Fruit fly (Drosophila melanogaster) whole organism, embryonic: Measurements from ENCODE around the gene CG8112.

Experiments
- Adf1 ChIP-seq: fragments of 200-800 bp; sonication (Bioruptor generic); IDR thresholded peaks from 2 replicates; pipeline ENCODE4 v1.3.6; 2022; ENCODE audit warnings: missing biosample characterization, missing genetic modification characterization
- Atf3 ChIP-seq: fragments of 200-800 bp; sonication (Bioruptor generic); optimal IDR thresholded peaks from 3 replicates; lab custom pipeline; 2016; ENCODE audit warnings: missing biosample characterization, missing genetic modification characterization
- CG10321 ChIP-seq: fragments of 200-800 bp; sonication (Bioruptor generic); IDR thresholded peaks from 2 replicates; pipeline ENCODE4 v1.3.6; 2022; ENCODE audit warnings: missing biosample characterization, missing genetic modification characterization
- CG11398 ChIP-seq: fragments of 200-800 bp; sonication (Bioruptor generic); optimal IDR thresholded peaks from 2 replicates; lab custom pipeline; 2016; ENCODE audit warnings: missing biosample characterization, missing genetic modification characterization
- CG11723 ChIP-seq: fragments of 200-800 bp; sonication (Bioruptor generic); optimal IDR thresholded peaks from 2 replicates; lab custom pipeline; 2017; ENCODE audit warnings: missing biosample characterization, mild to moderate bottlenecking, missing genetic modification characterization
- CG12219 ChIP-seq: fragments of 200-800 bp; sonication (Bioruptor generic); optimal IDR thresholded peaks from 3 replicates; lab custom pipeline; 2018; ENCODE audit warnings: missing biosample characterization, mild to moderate bottlenecking, missing genetic modification characterization
- CG12659 ChIP-seq: fragments of 200-800 bp; sonication (Bioruptor generic); optimal IDR thresholded peaks from 3 replicates; lab custom pipeline; 2017; ENCODE audit warnings: mild to moderate bottlenecking, missing biosample characterization, missing genetic modification reagents, missing genetic modification characterization
- CG13424 ChIP-seq: fragments of 200-800 bp; sonication (Bioruptor generic); optimal IDR thresholded peaks from 2 replicates; lab custom pipeline; 2019; ENCODE audit warnings: missing biosample characterization, mild to moderate bottlenecking, missing genetic modification characterization, moderate library complexity
- CG14710 ChIP-seq: fragments of 200-800 bp; sonication (Bioruptor generic); optimal IDR thresholded peaks from 3 replicates; lab custom pipeline; 2019; ENCODE audit warnings: missing biosample characterization, mild to moderate bottlenecking, missing genetic modification characterization, moderate library complexity
- CG31365 ChIP-seq: fragments of 200-800 bp; sonication (Bioruptor generic); optimal IDR thresholded peaks from 2 replicates; lab custom pipeline; 2018; ENCODE audit warnings: missing biosample characterization, mild to moderate bottlenecking, missing genetic modification characterization
- CG3995 ChIP-seq: fragments of 200-800 bp; sonication (Bioruptor generic); optimal IDR thresholded peaks from 3 replicates; lab custom pipeline; 2016; ENCODE audit warnings: missing biosample characterization, missing genetic modification characterization
- CG4424 ChIP-seq: fragments of 200-800 bp; sonication (Bioruptor generic); optimal IDR thresholded peaks from 3 replicates; lab custom pipeline; 2016; ENCODE audit warnings: missing biosample characterization, missing genetic modification characterization
- CG6272 ChIP-seq: fragments of 200-800 bp; sonication (Bioruptor generic); IDR thresholded peaks from 2 replicates; pipeline ENCODE4 v1.3.6; 2022; ENCODE audit warnings: missing biosample characterization, missing genetic modification characterization
- CG6654 ChIP-seq: fragments of 200-800 bp; sonication (Bioruptor generic); optimal IDR thresholded peaks from 2 replicates; lab custom pipeline; 2017; ENCODE audit warnings: missing biosample characterization, mild to moderate bottlenecking, missing genetic modification characterization
- CG6765 ChIP-seq: fragments of 200-800 bp; sonication (Bioruptor generic); optimal IDR thresholded peaks from 3 replicates; lab custom pipeline; 2017; ENCODE audit warnings: missing biosample characterization, mild to moderate bottlenecking, missing genetic modification characterization
- CG6854 ChIP-seq: fragments of 200-800 bp; sonication (Bioruptor generic); optimal IDR thresholded peaks from 3 replicates; lab custom pipeline; 2017; ENCODE audit warnings: missing biosample characterization, mild to moderate bottlenecking, missing genetic modification characterization
- CrebB ChIP-seq: fragments of 200-800 bp; sonication (Bioruptor generic); optimal IDR thresholded peaks from 3 replicates; lab custom pipeline; 2018; ENCODE audit warnings: missing biosample characterization, mild to moderate bottlenecking, missing genetic modification characterization
- Dll ChIP-seq: fragments of 200-800 bp; sonication (Bioruptor generic); IDR thresholded peaks from 4 replicates; pipeline ENCODE4 v1.3.6; 2022; ENCODE audit warnings: missing biosample characterization, missing genetic modification characterization; ENCODE audit not compliant: partially characterized antibody
- E2f1 ChIP-seq: fragments of 200-800 bp; sonication (Bioruptor generic); IDR thresholded peaks from 2 replicates; pipeline ENCODE4 v1.3.6; 2022; ENCODE audit warnings: missing biosample characterization, missing genetic modification characterization
- ERR ChIP-seq: fragments of 200-800 bp; sonication (Bioruptor generic); optimal IDR thresholded peaks from 2 replicates; lab custom pipeline; 2016; ENCODE audit warnings: missing biosample characterization, missing genetic modification characterization
- Ets97D ChIP-seq: fragments of 200-800 bp; sonication (Bioruptor generic); optimal IDR thresholded peaks from 3 replicates; lab custom pipeline; 2016; ENCODE audit warnings: missing biosample characterization, missing genetic modification characterization
- Fer1 ChIP-seq: fragments of 200-800 bp; sonication (Bioruptor generic); optimal IDR thresholded peaks from 2 replicates; lab custom pipeline; 2017; ENCODE audit warnings: missing biosample characterization, mild to moderate bottlenecking, missing genetic modification characterization
- Hey ChIP-seq: fragments of 200-800 bp; sonication (Bioruptor generic); optimal IDR thresholded peaks from 3 replicates; lab custom pipeline; 2018; ENCODE audit warnings: missing biosample characterization, mild to moderate bottlenecking, missing genetic modification characterization
- MBD-R2 ChIP-seq: fragments of 200-800 bp; sonication (Bioruptor generic); IDR thresholded peaks from 2 replicates; pipeline ENCODE4 v1.3.6; 2022; ENCODE audit warnings: missing biosample characterization, missing genetic modification characterization
- Myb ChIP-seq: fragments of 200-800 bp; sonication (Bioruptor generic); optimal IDR thresholded peaks from 2 replicates; lab custom pipeline; 2016; ENCODE audit warnings: missing biosample characterization, missing genetic modification characterization
- NC2β ChIP-seq: fragments of 200-800 bp; sonication (Bioruptor generic); optimal IDR thresholded peaks from 2 replicates; lab custom pipeline; 2016; ENCODE audit warnings: missing biosample characterization, missing genetic modification characterization
- Ravus ChIP-seq: fragments of 200-800 bp; sonication (Bioruptor generic); IDR thresholded peaks from 2 replicates; pipeline ENCODE4 v1.3.6; 2022; ENCODE audit warnings: missing biosample characterization, missing genetic modification characterization
- Spps ChIP-seq: fragments of 200-800 bp; sonication (Bioruptor generic); optimal IDR thresholded peaks from 2 replicates; lab custom pipeline; 2018; ENCODE audit warnings: missing biosample characterization, mild to moderate bottlenecking, missing genetic modification characterization
- Trl ChIP-seq, 3 experiments: fragments of >200 bp in 2 of 3; fragments of 200-800 bp in 1 of 3; sonication (Bioruptor generic) in 1 of 3; optimal IDR thresholded peaks; 2 replicates in 1 of 3; 3 replicates in 2 of 3; lab custom pipeline; 2016 to 2017; ENCODE audit warnings: missing biosample characterization in 1 of 3, missing genetic modification characterization in 1 of 3
- ash1 ChIP-seq: fragments of 200-800 bp; sonication (Bioruptor generic); optimal IDR thresholded peaks from 2 replicates; lab custom pipeline; 2018; ENCODE audit warnings: missing biosample characterization, mild to moderate bottlenecking, missing genetic modification characterization
- bbx ChIP-seq: fragments of 200-800 bp; sonication (Bioruptor generic); IDR thresholded peaks from 2 replicates; pipeline ENCODE4 v1.3.6; 2022; ENCODE audit warnings: missing biosample characterization, missing genetic modification characterization; ENCODE audit not compliant: partially characterized antibody
- chn ChIP-seq: fragments of 200-800 bp; sonication (Bioruptor generic); optimal IDR thresholded peaks from 2 replicates; lab custom pipeline; 2016; ENCODE audit warnings: missing biosample characterization, missing genetic modification characterization
- ci ChIP-seq: fragments of 200-800 bp; sonication (Bioruptor generic); IDR thresholded peaks from 3 replicates; pipeline ENCODE4 v1.3.6; 2022; ENCODE audit warnings: missing biosample characterization, missing genetic modification characterization
- dati ChIP-seq: fragments of 200-800 bp; sonication (Bioruptor generic); IDR thresholded peaks from 2 replicates; pipeline ENCODE4 v1.3.6; 2022; ENCODE audit warnings: missing biosample characterization, missing genetic modification characterization
- dimm ChIP-seq: fragments of 200-800 bp; sonication (Bioruptor generic); IDR thresholded peaks from 2 replicates; pipeline ENCODE4 v1.3.6; 2022; ENCODE audit warnings: missing biosample characterization, missing genetic modification characterization
- dpn ChIP-seq, 2 experiments: fragments of 200-800 bp; sonication (Bioruptor generic); optimal IDR thresholded peaks; 3 replicates each; lab custom pipeline; 2016; ENCODE audit warnings: missing biosample characterization in 2 of 2, missing genetic modification characterization in 2 of 2
- emc ChIP-seq: fragments of 200-800 bp; sonication (Bioruptor generic); optimal IDR thresholded peaks from 2 replicates; lab custom pipeline; 2016; ENCODE audit warnings: missing biosample characterization, missing genetic modification characterization
- grau ChIP-seq: fragments of 200-800 bp; optimal IDR thresholded peaks from 3 replicates; lab custom pipeline; 2019; ENCODE audit warnings: missing biosample characterization, mild to moderate bottlenecking, missing genetic modification characterization, moderate library complexity
- grn ChIP-seq: fragments of 200-800 bp; sonication (Bioruptor generic); optimal IDR thresholded peaks from 3 replicates; lab custom pipeline; 2017; ENCODE audit warnings: missing biosample characterization, missing genetic modification characterization
- gro ChIP-seq: fragments of 200-800 bp; sonication (Bioruptor generic); optimal IDR thresholded peaks from 2 replicates; lab custom pipeline; 2016; ENCODE audit warnings: missing biosample characterization, missing genetic modification characterization
- inv ChIP-seq: fragments of 200-800 bp; sonication (Bioruptor generic); IDR thresholded peaks from 2 replicates; pipeline ENCODE4 v1.3.6; 2022; ENCODE audit warnings: missing biosample characterization, missing genetic modification characterization; ENCODE audit not compliant: partially characterized antibody
- lab ChIP-seq: fragments of 200-800 bp; sonication (Bioruptor generic); optimal IDR thresholded peaks from 3 replicates; lab custom pipeline; 2017; ENCODE audit warnings: missing biosample characterization, missing genetic modification characterization, mild to moderate bottlenecking, moderate library complexity, missing genetic modification reagents
- luna ChIP-seq: fragments of 200-800 bp; sonication (Bioruptor generic); optimal IDR thresholded peaks from 2 replicates; lab custom pipeline; 2016; ENCODE audit warnings: missing biosample characterization, missing genetic modification characterization
- oc ChIP-seq: fragments of 200-800 bp; sonication (Bioruptor generic); optimal IDR thresholded peaks from 2 replicates; lab custom pipeline; 2018; ENCODE audit warnings: missing biosample characterization, mild to moderate bottlenecking, missing genetic modification characterization, moderate library complexity
- onecut ChIP-seq: fragments of 200-800 bp; sonication (Bioruptor generic); IDR thresholded peaks from 2 replicates; pipeline ENCODE4 v1.3.6; 2022; ENCODE audit warnings: missing biosample characterization, missing genetic modification characterization
- pan ChIP-seq, 4 experiments: fragments of >200 bp in 3 of 4; fragments of 200-800 bp in 1 of 4; sonication (Bioruptor generic) in 1 of 4; optimal IDR thresholded peaks in 3 of 4; IDR thresholded peaks in 1 of 4; 2 replicates each; pipeline versions ENCODE4 v1.3.6 to Lab custom; 2017 to 2022; ENCODE audit warnings: missing biosample characterization in 2 of 4, missing genetic modification characterization in 2 of 4, mixed read lengths in 1 of 4
- peb ChIP-seq: fragments of 200-800 bp; sonication (Bioruptor generic); IDR thresholded peaks from 2 replicates; pipeline ENCODE4 v1.3.6; 2022; ENCODE audit warnings: missing biosample characterization, missing genetic modification characterization
- pnt ChIP-seq: fragments of 200-800 bp; sonication (Bioruptor generic); optimal IDR thresholded peaks from 3 replicates; lab custom pipeline; 2016; ENCODE audit warnings: missing biosample characterization, missing genetic modification characterization
- toy ChIP-seq: fragments of 200-800 bp; sonication (Bioruptor generic); IDR thresholded peaks from 2 replicates; pipeline ENCODE4 v1.3.6; 2022; ENCODE audit warnings: missing biosample characterization, missing genetic modification characterization
- yki ChIP-seq: fragments of >200 bp; optimal IDR thresholded peaks from 3 replicates; lab custom pipeline; 2018
- z ChIP-seq: fragments of 200-800 bp; sonication (Bioruptor generic); IDR thresholded peaks from 3 replicates; pipeline ENCODE4 v1.3.6; 2022; ENCODE audit warnings: missing biosample characterization, missing genetic modification characterization

Gene CG8112

DNA sequence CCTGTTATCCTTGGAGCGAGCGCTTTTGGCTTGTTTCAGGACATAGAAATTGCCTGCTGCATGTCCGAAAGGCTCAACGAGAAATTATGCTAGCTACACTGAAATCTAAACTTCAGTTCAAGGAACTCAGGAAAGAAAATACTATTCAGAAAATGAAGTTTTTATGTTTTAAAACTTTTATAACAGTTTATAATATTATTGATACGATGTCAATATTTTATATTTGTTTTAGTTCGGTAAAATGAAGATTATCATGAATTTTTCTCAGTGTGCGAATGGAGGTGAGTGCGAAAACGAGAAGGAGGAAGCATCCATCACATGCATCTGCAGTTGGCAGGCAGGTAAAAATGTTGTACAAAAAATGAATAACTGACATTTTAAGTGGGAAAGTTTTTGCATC lies 33.6 kb downstream of the CG8112 start (continued):
- TF ChIP-seq Dll (GFP tag; lab: Robert Waterston, UW) = no peak
- no peak for TF ChIP-seq dati
- peak; percentile 73 for TF ChIP-seq grau (tag; lab: Kevin White, UChicago)
- TF ChIP-seq CG12659 (GFP tag; lab: Kevin White, UChicago) = peak; percentile 23
- TF ChIP-seq oc (tag; lab: Kevin White, UChicago) = peak; percentile 38
- TF ChIP-seq CG4424 = peak; percentile 59
- no peak for TF ChIP-seq CG11398
- TF ChIP-seq luna = no peak
- TF ChIP-seq lab (GFP tag; lab: Kevin White, UChicago) = peak; percentile 59
- peak; percentile 56; the same call in 1 of the 2 replicates for TF ChIP-seq E2f1 (GFP tag; lab: Robert Waterston, UW)
- TF ChIP-seq CG11723 (GFP tag; lab: Kevin White, UChicago) = no peak
- TF ChIP-seq NC2β = peak; percentile 14
- TF ChIP-seq grn (GFP tag; lab: Kevin White, UChicago) = no peak
- no peak; the same call in 1 of the 2 replicates for TF ChIP-seq Ravus (GFP tag; lab: Robert Waterston, UW)
- TF ChIP-seq dpn (GFP tag; optimal IDR thresholded peaks at IDR 0.05; lab: Kevin White, UChicago) = peak in 1 of 2 experiments; percentile 63
- peak; percentile 49 for TF ChIP-seq Fer1 (GFP tag; lab: Kevin White, UChicago)
- no peak for TF ChIP-seq z
- TF ChIP-seq Atf3 (GFP tag; lab: Kevin White, UChicago) = no peak
- no peak for TF ChIP-seq gro (GFP tag; lab: Kevin White, UChicago)
- no peak for TF ChIP-seq toy (GFP tag; lab: Robert Waterston, UW)
- TF ChIP-seq CG6272 (GFP tag; lab: Robert Waterston, UW) = no peak
- no peak for TF ChIP-seq CG31365 (tag; lab: Kevin White, UChicago)
- TF ChIP-seq Hey (tag; lab: Kevin White, UChicago) = no peak
- peak; percentile 49 for TF ChIP-seq chn (GFP tag; lab: Kevin White, UChicago)
- no peak for TF ChIP-seq ERR
- no peak for TF ChIP-seq CG6654 (GFP tag; lab: Kevin White, UChicago)
- TF ChIP-seq onecut (GFP tag; lab: Robert Waterston, UW) = peak; percentile 80; the same call in 1 of the 2 replicates
- TF ChIP-seq Adf1 (GFP tag; lab: Robert Waterston, UW) = no peak
- peak; percentile 69; the same call in 2 of the 3 replicates for TF ChIP-seq ci
- peak; percentile 70 for TF ChIP-seq CG14710 (tag; lab: Kevin White, UChicago)
- TF ChIP-seq bbx = no peak
- TF ChIP-seq emc = no peak
- TF ChIP-seq CG6765 (GFP tag; lab: Kevin White, UChicago) = no peak
- TF ChIP-seq MBD-R2 = peak; percentile 15; the same call in 1 of the 2 replicates
- peak; percentile 15 for TF ChIP-seq CG12219
- no peak for TF ChIP-seq Ets97D (GFP tag; lab: Kevin White, UChicago)
- no peak for TF ChIP-seq pan (optimal IDR thresholded peaks at IDR 0.05; lab: Kevin White, UChicago)
- TF ChIP-seq pan (GFP tag; optimal IDR thresholded peaks at IDR 0.05 in 1 of 2, IDR thresholded peaks at IDR 0.05 in 1 of 2) = peak in 1 of 2 experiments; percentile 63
- TF ChIP-seq dimm (GFP tag; lab: Robert Waterston, UW) = 0 out of 2 replicates have a peak, but pooled peaks have one; percentile 28
- no peak for TF ChIP-seq ash1 (GFP tag; lab: Kevin White, UChicago)
- no peak for TF ChIP-seq inv (GFP tag; lab: Robert Waterston, UW)
- TF ChIP-seq yki = no peak
- no peak for TF ChIP-seq peb (GFP tag; lab: Robert Waterston, UW)
- no peak for TF ChIP-seq Myb (GFP tag; lab: Kevin White, UChicago)
- TF ChIP-seq Trl (optimal IDR thresholded peaks at IDR 0.05; lab: Kevin White, UChicago) = no peak
- no peak for TF ChIP-seq Trl (GFP tag; optimal IDR thresholded peaks at IDR 0.05; lab: Kevin White, UChicago)
- TF ChIP-seq CG13424 (tag; lab: Kevin White, UChicago) = peak; percentile 59
- no peak for TF ChIP-seq CG3995 (GFP tag; lab: Kevin White, UChicago)
- peak; percentile 15 for TF ChIP-seq CG6854 (GFP tag; lab: Kevin White, UChicago)
- TF ChIP-seq CrebB = no peak
- TF ChIP-seq CG10321 (GFP tag; lab: Robert Waterston, UW) = 0 out of 2 replicates have a peak, but pooled peaks have one; percentile 21
- no peak for TF ChIP-seq pnt
- TF ChIP-seq Spps = peak; percentile 64
